Worm (Caenorhabditis elegans): ENCODE results near the gene Y75B12B.3.

Gene Y75B12B.3

ce11 chrV:15186259-15186927 is at the start of gene Y75B12B.3:
Gene Y75B12B.3, minus strand, starts transcription at chrV:15186279.
- TF ChIP-seq ceh-24 (tag; optimal IDR thresholded peaks at IDR 0.05) (no peak), ama-1 (optimal IDR thresholded peaks at IDR 0.05) (no peak), hlh-30 (tag; optimal IDR thresholded peaks at IDR 0.05; ENCODE audit: insufficient read depth) (no peak), pax-1 (tag; optimal IDR thresholded peaks at IDR 0.05) (no peak), ceh-45 (GFP tag; IDR thresholded peaks at IDR 0.05) (no peak), ztf-16 (tag; optimal IDR thresholded peaks at IDR 0.05) (no peak), sdc-2 (tag; optimal IDR thresholded peaks at IDR 0.05) (no peak), nhr-11 (tag; optimal IDR thresholded peaks at IDR 0.05) (no peak), pqm-1 (tag; optimal IDR thresholded peaks at IDR 0.05) (no peak), hlh-15 (tag; optimal IDR thresholded peaks at IDR 0.05) (no peak), madf-2 (tag; optimal IDR thresholded peaks at IDR 0.05) (no peak), ceh-2 (tag; optimal IDR thresholded peaks at IDR 0.05) (no peak), ceh-14 (tag; optimal IDR thresholded peaks at IDR 0.05) (no peak)

ce11 chrV:15235661-15236060 is 49.6 kb upstream of the Y75B12B.3 start, which contains the start of gene nhr-164:
Gene nhr-164, minus strand, starts transcription at chrV:15235761.
- TF ChIP-seq ztf-16 (tag; optimal IDR thresholded peaks at IDR 0.05) (no peak), hlh-15 (tag; optimal IDR thresholded peaks at IDR 0.05) (no peak), ref-2 (tag; optimal IDR thresholded peaks at IDR 0.05) (no peak), pha-4 (tag; optimal IDR thresholded peaks at IDR 0.05) (no peak), ama-1 (optimal IDR thresholded peaks at IDR 0.05) (no peak), Y22D7AL.16 (tag; optimal IDR thresholded peaks at IDR 0.05) (no peak), unc-3 (GFP tag; conservative IDR thresholded peaks at IDR 0.05) (no peak), unc-3 (tag; optimal IDR thresholded peaks at IDR 0.05) (no peak), ceh-14 (tag; optimal IDR thresholded peaks at IDR 0.05) (no peak), zip-5 (tag; optimal IDR thresholded peaks at IDR 0.05) (no peak), C38D4.7 (GFP tag; optimal IDR thresholded peaks at IDR 0.05) (no peak), mec-3 (tag; optimal IDR thresholded peaks at IDR 0.05; ENCODE audit: borderline replicate concordance) (no peak), ceh-22 (tag; optimal IDR thresholded peaks at IDR 0.05) (no peak), madf-2 (tag; optimal IDR thresholded peaks at IDR 0.05) (no peak), T23F11.4 (GFP tag; optimal IDR thresholded peaks at IDR 0.05) (no peak)

ce11 chrV:15232200-15232599 is 46.1 kb upstream of the Y75B12B.3 start, which contains the start of gene srw-13:
Gene srw-13, plus strand, starts transcription at chrV:15232500.
- TF ChIP-seq T23F11.4 (GFP tag; optimal IDR thresholded peaks at IDR 0.05) (no peak), ama-1 (optimal IDR thresholded peaks at IDR 0.05) (no peak), ceh-24 (tag; optimal IDR thresholded peaks at IDR 0.05) (no peak), ttx-3 (tag; optimal IDR thresholded peaks at IDR 0.05) (no peak), ceh-31 (tag; optimal IDR thresholded peaks at IDR 0.05) (no peak), hlh-15 (tag; optimal IDR thresholded peaks at IDR 0.05) (no peak), che-1 (tag; optimal IDR thresholded peaks at IDR 0.05) (no peak), nfya-1 (tag; optimal IDR thresholded peaks at IDR 0.05) (no peak), hlh-30 (tag; optimal IDR thresholded peaks at IDR 0.05; ENCODE audit: insufficient read depth) (no peak), K02D7.2 (tag; optimal IDR thresholded peaks at IDR 0.05) (no peak), sdc-2 (tag; optimal IDR thresholded peaks at IDR 0.05) (no peak), ceh-34 (tag; optimal IDR thresholded peaks at IDR 0.05) (no peak), rnt-1 (tag; optimal IDR thresholded peaks at IDR 0.05) (no peak), pax-1 (tag; optimal IDR thresholded peaks at IDR 0.05) (no peak), nhr-232 (tag; optimal IDR thresholded peaks at IDR 0.05) (no peak), gmeb-2 (tag; optimal IDR thresholded peaks at IDR 0.05) (no peak), dve-1 (tag; optimal IDR thresholded peaks at IDR 0.05) (no peak), zip-5 (tag; optimal IDR thresholded peaks at IDR 0.05) (no peak)

ce11 chrV:15230243-15230642 is 44.2 kb upstream of the Y75B12B.3 start, which contains the start of gene srw-15:
Gene srw-15, plus strand, starts transcription at chrV:15230543.
- TF ChIP-seq eyg-1 (tag; optimal IDR thresholded peaks at IDR 0.05) (no peak), rnt-1 (tag; optimal IDR thresholded peaks at IDR 0.05) (no peak), pat-9 (tag; optimal IDR thresholded peaks at IDR 0.05) (no peak), tbx-2 (tag; optimal IDR thresholded peaks at IDR 0.05) (no peak), pag-3 (tag; optimal IDR thresholded peaks at IDR 0.05; ENCODE audit: borderline replicate concordance) (no peak), pha-2 (tag; optimal IDR thresholded peaks at IDR 0.05) (no peak), fkh-6 (tag; optimal IDR thresholded peaks at IDR 0.05) (no peak), ceh-2 (tag; optimal IDR thresholded peaks at IDR 0.05) (no peak), fkh-10 (GFP tag; optimal IDR thresholded peaks at IDR 0.05) (no peak), ceh-14 (tag; optimal IDR thresholded peaks at IDR 0.05) (no peak), C38D4.7 (GFP tag; optimal IDR thresholded peaks at IDR 0.05) (no peak), che-1 (tag; optimal IDR thresholded peaks at IDR 0.05) (no peak), C08G9.2 (tag; optimal IDR thresholded peaks at IDR 0.05) (no peak), unc-86 (tag; optimal IDR thresholded peaks at IDR 0.05) (no peak), lim-6 (tag; optimal IDR thresholded peaks at IDR 0.05) (no peak), T23F11.4 (GFP tag; optimal IDR thresholded peaks at IDR 0.05) (no peak), ets-4 (tag; optimal IDR thresholded peaks at IDR 0.05) (no peak), Y22D7AL.16 (tag; optimal IDR thresholded peaks at IDR 0.05) (no peak), nfya-1 (tag; optimal IDR thresholded peaks at IDR 0.05) (no peak), K02D7.2 (tag; optimal IDR thresholded peaks at IDR 0.05) (no peak)

All from whole organism, late embryonic.